Fruit fly (Drosophila melanogaster): ENCODE data around the gene Ucp4C.

Ucp4C gene

dm6 chr2L:5948775-5949526, 19.4 kb upstream of the Ucp4C start, which contains the start of gene CG9044 (continued):
- TF ChIP-seq sr (GFP tag; IDR thresholded peaks at IDR 0.05): no peak
- TF ChIP-seq hb (GFP tag; IDR thresholded peaks at IDR 0.05; ENCODE audit: partially characterized antibody): peak; percentile 89
- TF ChIP-seq Usf (GFP tag; optimal IDR thresholded peaks at IDR 0.05): no peak
- no peak for TF ChIP-seq dmrt99B (tag; optimal IDR thresholded peaks at IDR 0.05)
- no peak for TF ChIP-seq CG5953 (GFP tag; IDR thresholded peaks at IDR 0.05)
- no peak for TF ChIP-seq CG6175 (GFP tag; IDR thresholded peaks at IDR 0.05)
- 0 out of 3 replicates have a peak, but pooled peaks have one; percentile 6 for TF ChIP-seq CG11560 (tag; IDR thresholded peaks at IDR 0.05)
- TF ChIP-seq tap (tag; optimal IDR thresholded peaks at IDR 0.05): no peak
- peak; percentile 97 for TF ChIP-seq BEAF-32 (GFP tag; optimal IDR thresholded peaks at IDR 0.05)
- no peak for TF ChIP-seq psq (GFP tag; optimal IDR thresholded peaks at IDR 0.05)
- TF ChIP-seq sd (tag; optimal IDR thresholded peaks at IDR 0.05): no peak
- peak; percentile 44 for TF ChIP-seq CG3838 (GFP tag; optimal IDR thresholded peaks at IDR 0.05)
- TF ChIP-seq insv (GFP tag; optimal IDR thresholded peaks at IDR 0.05): peak in 1 of 2 experiments; percentile 20
- TF ChIP-seq gcm (GFP tag; optimal IDR thresholded peaks at IDR 0.05): no peak
- peak; percentile 42 for TF ChIP-seq Camta (GFP tag; optimal IDR thresholded peaks at IDR 0.05)
- no peak for TF ChIP-seq CG4328 (GFP tag; optimal IDR thresholded peaks at IDR 0.05)
- TF ChIP-seq CG30431 (GFP tag; optimal IDR thresholded peaks at IDR 0.05): no peak
- no peak for TF ChIP-seq CG6254 (GFP tag; optimal IDR thresholded peaks at IDR 0.05)
- TF ChIP-seq CG13123 (GFP tag; optimal IDR thresholded peaks at IDR 0.05): peak; percentile 11
- no peak for TF ChIP-seq CG8281 (tag; optimal IDR thresholded peaks at IDR 0.05)
- peak; percentile 53 for TF ChIP-seq NfI (GFP tag; optimal IDR thresholded peaks at IDR 0.05)
- peak; percentile 62 for TF ChIP-seq CG2116 (GFP tag; optimal IDR thresholded peaks at IDR 0.05)
- no peak for TF ChIP-seq peb (GFP tag; IDR thresholded peaks at IDR 0.05)
- TF ChIP-seq danr (GFP tag; IDR thresholded peaks at IDR 0.05): no peak
- peak; percentile 49; the same call in 1 of the 3 replicates for TF ChIP-seq CG34422 (GFP tag; IDR thresholded peaks at IDR 0.05)
- no peak for TF ChIP-seq unpg (GFP tag; optimal IDR thresholded peaks at IDR 0.05)
- no peak for TF ChIP-seq Atf-2 (GFP tag; optimal IDR thresholded peaks at IDR 0.05)
- peak; percentile 42; the same call in 1 of the 2 replicates for TF ChIP-seq Xrp1 (GFP tag; IDR thresholded peaks at IDR 0.05)
- no peak for TF ChIP-seq Lim3 (GFP tag; IDR thresholded peaks at IDR 0.05)
- TF ChIP-seq CG14050 (GFP tag; IDR thresholded peaks at IDR 0.05): no peak
- no peak for TF ChIP-seq D19A (tag; optimal IDR thresholded peaks at IDR 0.05)
- no peak for TF ChIP-seq GATAe (GFP tag; conservative IDR thresholded peaks at IDR 0.05)
- no peak for TF ChIP-seq kni (GFP tag; optimal IDR thresholded peaks at IDR 0.05)
- no peak for TF ChIP-seq dimm (GFP tag; IDR thresholded peaks at IDR 0.05)
- TF ChIP-seq CG10959 (GFP tag; IDR thresholded peaks at IDR 0.05): no peak
- TF ChIP-seq CG10979 (tag; optimal IDR thresholded peaks at IDR 0.05): peak; percentile 21
- no peak for TF ChIP-seq seq (GFP tag; IDR thresholded peaks at IDR 0.05)
- TF ChIP-seq CG9817 (tag; optimal IDR thresholded peaks at IDR 0.05): peak; percentile 57
- TF ChIP-seq exex (tag; optimal IDR thresholded peaks at IDR 0.05): no peak
- peak; percentile 76 for TF ChIP-seq CHES-1-like (GFP tag; optimal IDR thresholded peaks at IDR 0.05)

- TF ChIP-seq CG8359 (GFP tag; optimal IDR thresholded peaks at IDR 0.05; ENCODE audit: borderline replicate concordance): no peak
- TF ChIP-seq ewg (GFP tag; optimal IDR thresholded peaks at IDR 0.05): peak; percentile 91
- TF ChIP-seq CG34376 (GFP tag; optimal IDR thresholded peaks at IDR 0.05): no peak
- no peak for TF ChIP-seq usp (GFP tag; optimal IDR thresholded peaks at IDR 0.05)
- no peak for TF ChIP-seq pnt (GFP tag; optimal IDR thresholded peaks at IDR 0.05)
- TF ChIP-seq tgo (GFP tag; IDR thresholded peaks at IDR 0.05): no peak
- TF ChIP-seq E2f2 (GFP tag; IDR thresholded peaks at IDR 0.05): peak; percentile 44; the same call in 1 of the 2 replicates
- no peak for TF ChIP-seq nmo (GFP tag; optimal IDR thresholded peaks at IDR 0.05)
- no peak for TF ChIP-seq CG10321 (GFP tag; IDR thresholded peaks at IDR 0.05)
- TF ChIP-seq CG11093 (GFP tag; IDR thresholded peaks at IDR 0.05): no peak
- TF ChIP-seq odd (GFP tag; optimal IDR thresholded peaks at IDR 0.05): no peak
- TF ChIP-seq Med (GFP tag): peak; percentile 21
- TF ChIP-seq B-H2 (GFP tag; optimal IDR thresholded peaks at IDR 0.05): no peak
Measured at dm6 chr2L:5956153-5956552, 12.2 kb upstream of the Ucp4C start, which contains the start of gene CG13999. Gene CG13999 (minus strand): TSS chr2L:5956466.
